Fruit fly (Drosophila melanogaster) S2 (cell line): ENCODE measurements around the gene arg.

ENCODE experiments used
- CG8478 ChIP-seq: fragments of >200 bp; optimal IDR thresholded peaks from 2 replicates; lab custom pipeline; 2018
- CTCF ChIP-seq, 2 experiments: fragments of >200 bp; optimal IDR thresholded peaks; 2 replicates each; lab custom pipeline; 2018

- no peak for TF ChIP-seq CTCF (optimal IDR thresholded peaks at IDR 0.05; lab: Kevin White, UChicago)
- no peak for TF ChIP-seq CG8478 (lab: Kevin White, UChicago)
Observed at dm6 chrX:515676-516075, 6.4 kb downstream of the arg start.
